Worm (Caenorhabditis elegans) whole organism, L2 larva: ENCODE data around the gene R144.13.
"Not testable (repeated sequence)": the region's sequence is repeated elsewhere in the genome, so short reads cannot be mapped to it uniquely, and the experiment has no call there.

ENCODE experiments used
- C34F6.9 ChIP-seq: fragments of 150-350 bp; optimal IDR thresholded peaks from 2 replicates; lab custom pipeline; 2014; ENCODE audit warnings: missing biosample characterization, missing genetic modification characterization
- F13H6.1 ChIP-seq: sonication (generic microtip); optimal IDR thresholded peaks from 2 replicates; lab custom pipeline; 2016; ENCODE audit warnings: missing genetic modification characterization, missing compliant biosample characterization
- R02D3.7 ChIP-seq: fragments of 150-350 bp; optimal IDR thresholded peaks from 2 replicates; lab custom pipeline; 2014; ENCODE audit warnings: missing biosample characterization, missing genetic modification characterization
- Y55F3AM.14 ChIP-seq: fragments of 200-800 bp; sonication (Bioruptor generic); optimal IDR thresholded peaks from 2 replicates; lab custom pipeline; 2018; ENCODE audit warnings: mild to moderate bottlenecking, missing genetic modification characterization, missing compliant biosample characterization
- ZK546.5 ChIP-seq: sonication (generic microtip); optimal IDR thresholded peaks from 2 replicates; lab custom pipeline; 2017; ENCODE audit warnings: missing biosample characterization, missing genetic modification characterization
- alr-1 ChIP-seq: fragments of 150-350 bp; optimal IDR thresholded peaks from 2 replicates; lab custom pipeline; 2014; ENCODE audit warnings: missing biosample characterization, missing genetic modification characterization
- aly-2 ChIP-seq: fragments of 150-350 bp; optimal IDR thresholded peaks from 2 replicates; lab custom pipeline; 2014; ENCODE audit warnings: missing biosample characterization, missing genetic modification characterization
- ama-1 ChIP-seq: fragments of 150-350 bp; optimal IDR thresholded peaks from 2 replicates; lab custom pipeline; 2018; ENCODE audit warnings: inconsistent platforms
- blmp-1 ChIP-seq: sonication (generic microtip); optimal IDR thresholded peaks from 2 replicates; lab custom pipeline; 2017; ENCODE audit warnings: missing genetic modification characterization, mild to moderate bottlenecking, missing compliant biosample characterization, antibody characterized with exemption, moderate library complexity; ENCODE audit not compliant: insufficient read depth
- ceh-16 ChIP-seq: fragments of 150-350 bp; optimal IDR thresholded peaks from 2 replicates; lab custom pipeline; 2014; ENCODE audit warnings: missing biosample characterization, missing genetic modification characterization
- ceh-82 ChIP-seq: fragments of 150-350 bp; optimal IDR thresholded peaks from 2 replicates; lab custom pipeline; 2014; ENCODE audit warnings: missing biosample characterization, missing genetic modification characterization
- crh-2 ChIP-seq: sonication (generic microtip); optimal IDR thresholded peaks from 2 replicates; lab custom pipeline; 2017; ENCODE audit warnings: missing biosample characterization, missing genetic modification characterization
- dmd-4 ChIP-seq: sonication (generic microtip); optimal IDR thresholded peaks from 2 replicates; lab custom pipeline; 2017; ENCODE audit warnings: missing biosample characterization, missing genetic modification characterization
- egl-27 ChIP-seq: sonication (generic microtip); optimal IDR thresholded peaks from 3 replicates; lab custom pipeline; 2017; ENCODE audit warnings: missing biosample characterization, missing genetic modification reagents, missing genetic modification characterization
- elt-1 ChIP-seq: fragments of 150-350 bp; optimal IDR thresholded peaks from 2 replicates; lab custom pipeline; 2014; ENCODE audit warnings: missing biosample characterization, missing genetic modification characterization
- elt-3 ChIP-seq: sonication (generic microtip); optimal IDR thresholded peaks from 2 replicates; lab custom pipeline; 2017; ENCODE audit warnings: missing biosample characterization, missing genetic modification characterization
- fos-1 ChIP-seq: fragments of 150-350 bp; optimal IDR thresholded peaks from 2 replicates; lab custom pipeline; 2014; ENCODE audit warnings: missing biosample characterization, missing genetic modification characterization
- gmeb-1 ChIP-seq: fragments of 150-350 bp; optimal IDR thresholded peaks from 2 replicates; lab custom pipeline; 2014; ENCODE audit warnings: missing biosample characterization, missing genetic modification characterization
- lin-11 ChIP-seq: fragments of 150-350 bp; sonication (generic microtip); optimal IDR thresholded peaks from 2 replicates; lab custom pipeline; 2014; ENCODE audit warnings: missing biosample characterization, missing genetic modification characterization, inconsistent platforms, mixed read lengths
- lin-13 ChIP-seq: fragments of 150-350 bp; optimal IDR thresholded peaks from 2 replicates; lab custom pipeline; 2014; ENCODE audit warnings: missing biosample characterization, missing genetic modification reagents, missing genetic modification characterization
- lin-39 ChIP-seq: fragments of 150-350 bp; optimal IDR thresholded peaks from 2 replicates; lab custom pipeline; 2014; ENCODE audit warnings: missing biosample characterization, missing genetic modification reagents, missing genetic modification characterization
- lsy-2 ChIP-seq, 2 experiments: fragments of 150-350 bp in 1 of 2; sonication (generic microtip) in 1 of 2; optimal IDR thresholded peaks; 2 replicates each; lab custom pipeline; 2014 to 2017; ENCODE audit warnings: missing biosample characterization in 2 of 2, missing genetic modification characterization in 2 of 2
- mab-5 ChIP-seq: fragments of 150-350 bp; optimal IDR thresholded peaks from 2 replicates; lab custom pipeline; 2014; ENCODE audit warnings: missing biosample characterization, missing genetic modification characterization
- mbf-1 ChIP-seq: sonication (generic microtip); optimal IDR thresholded peaks from 2 replicates; lab custom pipeline; 2017; ENCODE audit warnings: missing biosample characterization, missing genetic modification characterization
- mdl-1 ChIP-seq, 2 experiments: fragments of 150-350 bp in 1 of 2; sonication (generic microtip) in 1 of 2; optimal IDR thresholded peaks; 2 replicates each; lab custom pipeline; 2017; ENCODE audit warnings: missing biosample characterization in 2 of 2, missing genetic modification characterization in 2 of 2
- nhr-10 ChIP-seq: sonication (generic microtip); optimal IDR thresholded peaks from 2 replicates; lab custom pipeline; 2017; ENCODE audit warnings: missing biosample characterization, missing genetic modification characterization
- nhr-11 ChIP-seq: fragments of 150-350 bp; optimal IDR thresholded peaks from 2 replicates; lab custom pipeline; 2014; ENCODE audit warnings: missing biosample characterization, missing genetic modification characterization
- nhr-12 ChIP-seq: fragments of 150-350 bp; optimal IDR thresholded peaks from 2 replicates; lab custom pipeline; 2014; ENCODE audit warnings: missing biosample characterization, missing genetic modification characterization
- nhr-129 ChIP-seq: fragments of 150-350 bp; optimal IDR thresholded peaks from 2 replicates; lab custom pipeline; 2014; ENCODE audit warnings: missing biosample characterization, missing genetic modification characterization
- nhr-21 ChIP-seq: fragments of 150-350 bp; optimal IDR thresholded peaks from 2 replicates; lab custom pipeline; 2014; ENCODE audit warnings: missing biosample characterization, missing genetic modification characterization
- nhr-23 ChIP-seq: fragments of 150-350 bp; optimal IDR thresholded peaks from 2 replicates; lab custom pipeline; 2014; ENCODE audit warnings: missing biosample characterization, missing genetic modification reagents, missing genetic modification characterization
- nhr-237 ChIP-seq: fragments of 150-350 bp; optimal IDR thresholded peaks from 2 replicates; lab custom pipeline; 2014; ENCODE audit warnings: missing biosample characterization, missing genetic modification characterization
- nhr-25 ChIP-seq: fragments of 150-350 bp; sonication (generic microtip); optimal IDR thresholded peaks from 3 replicates; lab custom pipeline; 2014; ENCODE audit warnings: missing biosample characterization, missing genetic modification characterization
- nhr-6 ChIP-seq: fragments of 150-350 bp; optimal IDR thresholded peaks from 2 replicates; lab custom pipeline; 2014; ENCODE audit warnings: missing biosample characterization, missing genetic modification characterization
- nhr-77 ChIP-seq: fragments of 150-350 bp; optimal IDR thresholded peaks from 2 replicates; lab custom pipeline; 2014; ENCODE audit warnings: missing biosample characterization, missing genetic modification characterization
- peb-1 ChIP-seq: fragments of 150-350 bp; optimal IDR thresholded peaks from 2 replicates; lab custom pipeline; 2014; ENCODE audit warnings: missing biosample characterization, missing genetic modification characterization
- sem-4 ChIP-seq: fragments of 150-350 bp; optimal IDR thresholded peaks from 2 replicates; lab custom pipeline; 2014; ENCODE audit warnings: missing biosample characterization, missing genetic modification reagents, missing genetic modification characterization
- skn-1 ChIP-seq: sonication (generic microtip); optimal IDR thresholded peaks from 2 replicates; lab custom pipeline; 2017; ENCODE audit warnings: missing biosample characterization, missing genetic modification characterization
- sma-3 ChIP-seq: sonication (generic microtip); optimal IDR thresholded peaks from 2 replicates; lab custom pipeline; 2016; ENCODE audit warnings: missing genetic modification reagents, missing genetic modification characterization, missing compliant biosample characterization
- sma-9 ChIP-seq, 2 experiments: fragments of 150-350 bp in 1 of 2; sonication (generic microtip) in 1 of 2; optimal IDR thresholded peaks; 2 replicates each; lab custom pipeline; 2014 to 2016; ENCODE audit warnings: missing genetic modification characterization in 2 of 2, mild to moderate bottlenecking in 1 of 2, missing biosample characterization in 1 of 2, missing compliant biosample characterization in 1 of 2, missing genetic modification reagents in 1 of 2, moderate library complexity in 1 of 2
- snpc-4 ChIP-seq: fragments of 150-350 bp; optimal IDR thresholded peaks from 2 replicates; lab custom pipeline; 2014; ENCODE audit warnings: missing biosample characterization, missing genetic modification characterization
- unc-39 ChIP-seq: fragments of 150-350 bp; optimal IDR thresholded peaks from 2 replicates; lab custom pipeline; 2014; ENCODE audit warnings: missing biosample characterization, missing genetic modification characterization
- unc-55 ChIP-seq: fragments of 150-350 bp; sonication (generic microtip); optimal IDR thresholded peaks from 3 replicates; lab custom pipeline; 2014; ENCODE audit warnings: missing biosample characterization, missing genetic modification reagents, missing genetic modification characterization
- unc-62 ChIP-seq: fragments of 150-350 bp; optimal IDR thresholded peaks from 2 replicates; lab custom pipeline; 2014; ENCODE audit warnings: missing biosample characterization, missing genetic modification reagents, missing genetic modification characterization
- zag-1 ChIP-seq: fragments of 150-350 bp; optimal IDR thresholded peaks from 2 replicates; lab custom pipeline; 2014; ENCODE audit warnings: missing biosample characterization, missing genetic modification characterization
- ztf-1 ChIP-seq: fragments of 200-800 bp; sonication (Bioruptor generic); conservative IDR thresholded peaks from 2 replicates; pipeline ENCODE4 v1.3.6; 2022; ENCODE audit warnings: missing genetic modification characterization, missing compliant biosample characterization
- ztf-11 ChIP-seq: sonication (generic microtip); optimal IDR thresholded peaks from 2 replicates; lab custom pipeline; 2017; ENCODE audit warnings: missing biosample characterization, missing genetic modification characterization
- ztf-4 ChIP-seq: fragments of 150-350 bp; optimal IDR thresholded peaks from 2 replicates; lab custom pipeline; 2014; ENCODE audit warnings: missing biosample characterization, missing genetic modification characterization

R144.13 gene

ce11 chrIII:5062406-5062805 lies 39.3 kb downstream of the R144.13 start, which contains the start of gene C45G9.4:
C45G9.4 (plus strand) TSS chrIII:5062706.
- not testable (repeated sequence) for TF ChIP-seq F13H6.1 (tag; lab: Kevin White, UChicago); ama-1; crh-2 (tag; lab: Kevin White, UChicago)
- TF ChIP-seq, all 48 proteins: peak for 0; not testable (repeated sequence) for 48

- TF ChIP-seq gmeb-1 (tag; lab: Kevin White, UChicago), result peak; percentile 94
- peak; percentile 52 for TF ChIP-seq nhr-6
- TF ChIP-seq zag-1 (tag; lab: Kevin White, UChicago), result no peak
- TF ChIP-seq elt-1 (tag; lab: Kevin White, UChicago), result no peak
- peak; percentile 83 for TF ChIP-seq sma-3
- no peak for TF ChIP-seq Y55F3AM.14 (GFP tag; lab: Kevin White, UChicago)
- TF ChIP-seq ztf-11 (tag; lab: Kevin White, UChicago), result no peak
- no peak for TF ChIP-seq nhr-25 (tag; lab: Kevin White, UChicago)
- TF ChIP-seq sma-9 (GFP tag; optimal IDR thresholded peaks at IDR 0.05; lab: Kevin White, UChicago), result peak; percentile 88
- no peak for TF ChIP-seq sma-9 (tag; optimal IDR thresholded peaks at IDR 0.05; lab: Kevin White, UChicago)
- TF ChIP-seq aly-2 (tag; lab: Kevin White, UChicago), result no peak
- TF ChIP-seq mbf-1, result no peak
- TF ChIP-seq elt-3 (tag; lab: Kevin White, UChicago), result no peak
- no peak for TF ChIP-seq mdl-1 (tag; optimal IDR thresholded peaks at IDR 0.05; lab: Kevin White, UChicago)
- TF ChIP-seq sem-4 (tag; lab: Kevin White, UChicago), result no peak
- TF ChIP-seq ztf-1 (GFP tag; lab: Robert Waterston, UW), result no peak
- no peak for TF ChIP-seq nhr-11 (tag; lab: Kevin White, UChicago)
- no peak for TF ChIP-seq unc-39
- TF ChIP-seq ceh-16, result no peak
- TF ChIP-seq ama-1, result no peak
- TF ChIP-seq mab-5 (tag; lab: Kevin White, UChicago), result peak; percentile 52
- no peak for TF ChIP-seq nhr-21 (tag; lab: Kevin White, UChicago)
- TF ChIP-seq dmd-4 (tag; lab: Kevin White, UChicago), result no peak
- no peak for TF ChIP-seq nhr-12 (tag; lab: Kevin White, UChicago)
- peak; percentile 74 for TF ChIP-seq lin-13 (GFP tag; lab: Kevin White, UChicago)
- no peak for TF ChIP-seq nhr-77 (tag; lab: Kevin White, UChicago)
- TF ChIP-seq peb-1 (tag; lab: Kevin White, UChicago), result no peak
- TF ChIP-seq lsy-2 (tag; optimal IDR thresholded peaks at IDR 0.05; lab: Kevin White, UChicago), result peak; percentile 71 to 85
- TF ChIP-seq crh-2 (tag; lab: Kevin White, UChicago), result peak; percentile 43
- no peak for TF ChIP-seq nhr-237 (tag; lab: Kevin White, UChicago)
- TF ChIP-seq snpc-4 (tag; lab: Kevin White, UChicago), result peak; percentile 42
- TF ChIP-seq ceh-82, result no peak
- TF ChIP-seq unc-62 (GFP tag; lab: Kevin White, UChicago), result no peak
- TF ChIP-seq unc-55, result peak; percentile 81
- TF ChIP-seq ztf-4, result peak; percentile 43
- peak; percentile 75 for TF ChIP-seq C34F6.9 (tag; lab: Kevin White, UChicago)
- TF ChIP-seq nhr-129, result peak; percentile 20
- peak; percentile 73 for TF ChIP-seq F13H6.1 (tag; lab: Kevin White, UChicago)
- TF ChIP-seq skn-1 (tag; lab: Kevin White, UChicago), result no peak
- no peak for TF ChIP-seq egl-27 (tag; lab: Kevin White, UChicago)
- TF ChIP-seq alr-1 (tag; lab: Kevin White, UChicago), result no peak
- TF ChIP-seq lin-39 (tag; lab: Kevin White, UChicago), result no peak
- peak; percentile 11 for TF ChIP-seq lin-11
- TF ChIP-seq nhr-10 (tag; lab: Kevin White, UChicago), result no peak
- TF ChIP-seq ZK546.5, result no peak
- TF ChIP-seq fos-1, result no peak
- no peak for TF ChIP-seq blmp-1 (tag; lab: Kevin White, UChicago)
- peak; percentile 11 for TF ChIP-seq R02D3.7
- no peak for TF ChIP-seq nhr-23 (tag; lab: Kevin White, UChicago)
Observed at ce11 chrIII:5068675-5069233, 45.7 kb downstream of the R144.13 start, which contains the start of the genes C45G9.11 and C45G9.2. C45G9.11 (minus strand) TSS chrIII:5068725. C45G9.2 (plus strand) TSS chrIII:5069066.
